Worm (Caenorhabditis elegans) whole organism, L2 larva: ENCODE measurements around the gene flh-1.
"Not testable (repeated sequence)": the region's sequence is repeated elsewhere in the genome, so short reads cannot be mapped to it uniquely, and the experiment has no call there.

Source experiments
- R02D3.7 ChIP-seq: fragments of 150-350 bp; optimal IDR thresholded peaks from 2 replicates; lab custom pipeline; 2014; ENCODE audit warnings: missing biosample characterization, missing genetic modification characterization
- Y55F3AM.14 ChIP-seq: fragments of 200-800 bp; sonication (Bioruptor generic); optimal IDR thresholded peaks from 2 replicates; lab custom pipeline; 2018; ENCODE audit warnings: mild to moderate bottlenecking, missing genetic modification characterization, missing compliant biosample characterization
- ama-1 ChIP-seq: fragments of 150-350 bp; optimal IDR thresholded peaks from 2 replicates; lab custom pipeline; 2018; ENCODE audit warnings: inconsistent platforms
- blmp-1 ChIP-seq: sonication (generic microtip); optimal IDR thresholded peaks from 2 replicates; lab custom pipeline; 2017; ENCODE audit warnings: missing genetic modification characterization, mild to moderate bottlenecking, missing compliant biosample characterization, antibody characterized with exemption, moderate library complexity; ENCODE audit not compliant: insufficient read depth
- ceh-16 ChIP-seq: fragments of 150-350 bp; optimal IDR thresholded peaks from 2 replicates; lab custom pipeline; 2014; ENCODE audit warnings: missing biosample characterization, missing genetic modification characterization
- egl-27 ChIP-seq: sonication (generic microtip); optimal IDR thresholded peaks from 3 replicates; lab custom pipeline; 2017; ENCODE audit warnings: missing biosample characterization, missing genetic modification reagents, missing genetic modification characterization
- elt-1 ChIP-seq: fragments of 150-350 bp; optimal IDR thresholded peaks from 2 replicates; lab custom pipeline; 2014; ENCODE audit warnings: missing biosample characterization, missing genetic modification characterization
- elt-3 ChIP-seq: sonication (generic microtip); optimal IDR thresholded peaks from 2 replicates; lab custom pipeline; 2017; ENCODE audit warnings: missing biosample characterization, missing genetic modification characterization
- lin-11 ChIP-seq: fragments of 150-350 bp; sonication (generic microtip); optimal IDR thresholded peaks from 2 replicates; lab custom pipeline; 2014; ENCODE audit warnings: missing biosample characterization, missing genetic modification characterization, inconsistent platforms, mixed read lengths
- lin-13 ChIP-seq: fragments of 150-350 bp; optimal IDR thresholded peaks from 2 replicates; lab custom pipeline; 2014; ENCODE audit warnings: missing biosample characterization, missing genetic modification reagents, missing genetic modification characterization
- lin-39 ChIP-seq: fragments of 150-350 bp; optimal IDR thresholded peaks from 2 replicates; lab custom pipeline; 2014; ENCODE audit warnings: missing biosample characterization, missing genetic modification reagents, missing genetic modification characterization
- lsy-2 ChIP-seq, 2 experiments: fragments of 150-350 bp in 1 of 2; sonication (generic microtip) in 1 of 2; optimal IDR thresholded peaks; 2 replicates each; lab custom pipeline; 2014 to 2017; ENCODE audit warnings: missing biosample characterization in 2 of 2, missing genetic modification characterization in 2 of 2
- mbf-1 ChIP-seq: sonication (generic microtip); optimal IDR thresholded peaks from 2 replicates; lab custom pipeline; 2017; ENCODE audit warnings: missing biosample characterization, missing genetic modification characterization
- nhr-10 ChIP-seq: sonication (generic microtip); optimal IDR thresholded peaks from 2 replicates; lab custom pipeline; 2017; ENCODE audit warnings: missing biosample characterization, missing genetic modification characterization
- nhr-11 ChIP-seq: fragments of 150-350 bp; optimal IDR thresholded peaks from 2 replicates; lab custom pipeline; 2014; ENCODE audit warnings: missing biosample characterization, missing genetic modification characterization
- nhr-21 ChIP-seq: fragments of 150-350 bp; optimal IDR thresholded peaks from 2 replicates; lab custom pipeline; 2014; ENCODE audit warnings: missing biosample characterization, missing genetic modification characterization
- nhr-23 ChIP-seq: fragments of 150-350 bp; optimal IDR thresholded peaks from 2 replicates; lab custom pipeline; 2014; ENCODE audit warnings: missing biosample characterization, missing genetic modification reagents, missing genetic modification characterization
- nhr-25 ChIP-seq: fragments of 150-350 bp; sonication (generic microtip); optimal IDR thresholded peaks from 3 replicates; lab custom pipeline; 2014; ENCODE audit warnings: missing biosample characterization, missing genetic modification characterization
- nhr-77 ChIP-seq: fragments of 150-350 bp; optimal IDR thresholded peaks from 2 replicates; lab custom pipeline; 2014; ENCODE audit warnings: missing biosample characterization, missing genetic modification characterization
- sem-4 ChIP-seq: fragments of 150-350 bp; optimal IDR thresholded peaks from 2 replicates; lab custom pipeline; 2014; ENCODE audit warnings: missing biosample characterization, missing genetic modification reagents, missing genetic modification characterization
- skn-1 ChIP-seq: sonication (generic microtip); optimal IDR thresholded peaks from 2 replicates; lab custom pipeline; 2017; ENCODE audit warnings: missing biosample characterization, missing genetic modification characterization
- sma-3 ChIP-seq: sonication (generic microtip); optimal IDR thresholded peaks from 2 replicates; lab custom pipeline; 2016; ENCODE audit warnings: missing genetic modification reagents, missing genetic modification characterization, missing compliant biosample characterization
- unc-39 ChIP-seq: fragments of 150-350 bp; optimal IDR thresholded peaks from 2 replicates; lab custom pipeline; 2014; ENCODE audit warnings: missing biosample characterization, missing genetic modification characterization
- unc-55 ChIP-seq: fragments of 150-350 bp; sonication (generic microtip); optimal IDR thresholded peaks from 3 replicates; lab custom pipeline; 2014; ENCODE audit warnings: missing biosample characterization, missing genetic modification reagents, missing genetic modification characterization
- zag-1 ChIP-seq: fragments of 150-350 bp; optimal IDR thresholded peaks from 2 replicates; lab custom pipeline; 2014; ENCODE audit warnings: missing biosample characterization, missing genetic modification characterization
- ztf-4 ChIP-seq: fragments of 150-350 bp; optimal IDR thresholded peaks from 2 replicates; lab custom pipeline; 2014; ENCODE audit warnings: missing biosample characterization, missing genetic modification characterization

flh-1 gene

DNA sequence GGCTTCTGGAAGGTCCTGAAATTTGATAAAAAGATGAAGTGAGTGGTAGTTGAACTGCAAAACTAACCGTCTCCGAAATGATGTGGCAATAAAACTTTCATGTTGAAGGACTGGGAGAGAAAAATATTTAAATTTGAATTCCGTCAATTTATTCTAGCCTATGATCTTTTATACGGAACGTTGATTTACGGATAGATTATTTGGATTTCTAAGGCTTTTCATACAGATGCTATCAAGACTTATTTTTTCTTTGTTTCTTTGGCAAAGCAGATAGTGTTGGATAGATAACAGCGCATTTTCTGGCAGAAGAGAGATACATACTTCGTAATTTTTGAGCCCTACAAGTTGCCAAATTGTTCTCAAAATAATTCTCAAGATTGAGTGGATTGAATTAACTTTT, 39.9 kb upstream of the flh-1 start, which contains the start of gene F49C12.4:
Gene F49C12.4, minus strand, starts transcription at position 101 of the 400 bp plus-strand sequence.
- no peak for TF ChIP-seq lin-11 (tag; lab: Kevin White, UChicago)
- no peak for TF ChIP-seq unc-39
- TF ChIP-seq ama-1 (lab: Kevin White, UChicago) = no peak
- TF ChIP-seq mbf-1 (tag; lab: Kevin White, UChicago) = no peak
- no peak for TF ChIP-seq sem-4 (tag; lab: Kevin White, UChicago)
- TF ChIP-seq R02D3.7 (tag; lab: Kevin White, UChicago) = no peak
- TF ChIP-seq lin-13 (GFP tag; lab: Kevin White, UChicago) = no peak
- TF ChIP-seq ceh-16 (tag; lab: Kevin White, UChicago) = no peak
- TF ChIP-seq blmp-1 (tag; lab: Kevin White, UChicago) = no peak
- no peak for TF ChIP-seq nhr-23 (tag; lab: Kevin White, UChicago)
- TF ChIP-seq, all 48 proteins: peak for 0

DNA sequence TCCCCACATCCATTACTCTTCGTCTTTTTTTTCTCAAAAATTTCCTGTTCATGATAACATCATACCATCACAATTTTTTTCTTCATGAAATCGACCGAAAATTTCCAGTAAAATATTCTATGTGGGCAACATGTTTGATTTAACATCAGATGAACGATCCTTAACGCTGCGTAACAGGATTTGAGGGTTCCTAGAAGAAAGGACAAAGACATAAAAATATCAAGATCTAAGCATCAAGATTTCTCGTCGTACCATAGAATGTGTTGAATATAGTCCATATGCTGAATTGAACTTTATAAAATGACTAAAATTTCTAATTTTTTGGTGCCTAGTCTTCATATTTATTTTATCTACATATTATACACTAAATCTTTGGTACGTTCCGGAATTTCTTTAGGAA, 36.1 kb upstream of the flh-1 start, which contains the start of gene F49C12.3:
Gene F49C12.3, plus strand, starts transcription at position 301 of the 400 bp plus-strand sequence.
- TF ChIP-seq nhr-11 (tag; lab: Kevin White, UChicago) (no peak), unc-55 (GFP tag; lab: Kevin White, UChicago) (no peak), lin-11 (tag; lab: Kevin White, UChicago) (no peak), nhr-10 (tag; lab: Kevin White, UChicago) (no peak)

DNA sequence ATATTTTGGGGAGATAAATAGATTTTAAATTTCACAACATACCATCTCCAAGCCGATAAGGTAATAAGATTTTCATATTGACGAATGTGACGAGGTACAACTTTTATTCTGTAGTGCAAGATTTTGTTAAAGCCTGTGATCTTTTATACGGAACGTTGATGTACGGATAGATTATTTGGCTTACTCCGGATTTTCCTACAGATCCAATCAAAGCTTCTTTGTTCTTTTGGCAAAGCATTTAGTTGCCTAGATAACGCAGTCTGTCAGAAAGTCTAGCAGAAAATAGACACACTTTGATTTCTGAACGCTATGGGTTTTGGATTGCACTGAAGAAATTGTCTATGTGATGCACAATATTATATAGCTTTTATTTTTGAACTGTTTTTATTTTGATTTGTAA, 35.1 kb upstream of the flh-1 start, which contains the start of gene F49C12.2:
Gene F49C12.2, minus strand, starts transcription at position 101 of the 400 bp plus-strand sequence.
- TF ChIP-seq ama-1 (lab: Kevin White, UChicago) = no peak
- TF ChIP-seq nhr-21 (tag; lab: Kevin White, UChicago) = no peak
- TF ChIP-seq ceh-16 (tag; lab: Kevin White, UChicago) = no peak
- no peak for TF ChIP-seq elt-3
- no peak for TF ChIP-seq lin-39 (tag; lab: Kevin White, UChicago)
- TF ChIP-seq nhr-25 (tag; lab: Kevin White, UChicago) = no peak

DNA sequence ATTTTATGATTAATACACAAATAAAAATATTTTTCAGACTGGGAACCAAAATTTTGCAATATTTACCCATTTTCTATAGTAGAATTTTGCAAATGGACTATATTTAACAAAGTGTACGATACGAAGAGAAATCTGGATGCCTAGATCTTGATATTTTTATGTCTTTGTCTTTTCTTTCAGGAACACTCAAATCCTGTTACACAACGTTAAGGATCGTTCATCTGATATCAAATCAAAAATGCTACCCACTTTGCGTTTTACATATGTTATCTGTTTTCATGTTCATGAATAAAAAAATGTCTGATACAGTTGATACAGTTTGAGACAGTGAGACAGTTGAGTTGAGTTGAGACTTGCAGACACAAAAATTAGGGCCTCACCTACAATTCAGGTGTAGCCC, 32.2 kb upstream of the flh-1 start, which contains the start of gene F49C12.1:
Gene F49C12.1, minus strand, starts transcription at position 70 of the 400 bp plus-strand sequence.
- TF ChIP-seq egl-27 (tag; lab: Kevin White, UChicago) = no peak
- TF ChIP-seq zag-1 (tag; lab: Kevin White, UChicago) = no peak
- TF ChIP-seq nhr-77 (tag; lab: Kevin White, UChicago) = no peak
- no peak for TF ChIP-seq sma-3
- no peak for TF ChIP-seq sem-4 (tag; lab: Kevin White, UChicago)
- no peak for TF ChIP-seq lsy-2 (tag; optimal IDR thresholded peaks at IDR 0.05; lab: Kevin White, UChicago)
- no peak for TF ChIP-seq nhr-23 (tag; lab: Kevin White, UChicago)
- TF ChIP-seq ztf-4 (tag; lab: Kevin White, UChicago) = no peak
- no peak for TF ChIP-seq unc-39
- no peak for TF ChIP-seq Y55F3AM.14 (GFP tag; lab: Kevin White, UChicago)

DNA sequence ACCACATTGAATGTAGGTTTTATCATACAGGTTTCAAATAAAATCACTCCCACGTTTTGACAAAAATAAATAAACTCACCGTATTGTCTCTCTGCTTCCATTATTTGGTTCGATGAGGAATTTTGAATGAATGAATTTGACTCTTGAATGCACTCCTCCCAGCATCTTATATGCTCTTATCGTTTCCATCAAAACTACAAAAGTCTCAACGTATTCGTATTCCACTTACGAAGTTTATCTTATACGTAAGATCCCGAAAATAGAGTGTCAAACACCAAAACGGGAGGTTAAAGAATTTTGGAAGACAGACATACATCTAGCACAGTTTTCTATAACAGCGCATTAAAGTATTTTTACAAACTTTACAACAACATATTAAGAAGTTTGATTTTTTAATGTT, 29.8 kb upstream of the flh-1 start, which contains the start of gene nhr-264:
Gene nhr-264, minus strand, starts transcription at position 101 of the 400 bp plus-strand sequence.
- TF ChIP-seq ztf-4 (tag; lab: Kevin White, UChicago); sma-3; skn-1 (tag; lab: Kevin White, UChicago): not testable (repeated sequence)

DNA sequence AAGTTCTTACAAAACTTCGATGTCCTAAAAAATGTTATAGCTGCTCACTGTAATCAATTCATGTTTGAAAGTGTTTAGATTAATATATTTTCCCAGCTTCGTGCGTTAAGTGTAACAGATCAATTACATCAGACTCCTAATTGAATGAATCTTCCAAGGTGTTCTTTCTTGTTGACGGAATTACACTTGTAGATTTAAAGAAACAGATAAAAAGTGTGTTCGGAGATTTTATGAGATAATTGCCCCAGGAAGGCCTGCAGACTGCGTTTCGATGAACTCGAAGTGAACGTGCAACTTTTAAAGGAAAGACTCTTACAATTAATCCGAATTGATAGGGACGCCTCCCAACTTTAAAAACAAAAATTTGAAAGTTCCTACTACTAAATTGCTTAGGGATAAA, 25.6 kb upstream of the flh-1 start:
- TF ChIP-seq elt-1 (tag; lab: Kevin White, UChicago) = peak; percentile 73
- no peak for TF ChIP-seq unc-39

DNA sequence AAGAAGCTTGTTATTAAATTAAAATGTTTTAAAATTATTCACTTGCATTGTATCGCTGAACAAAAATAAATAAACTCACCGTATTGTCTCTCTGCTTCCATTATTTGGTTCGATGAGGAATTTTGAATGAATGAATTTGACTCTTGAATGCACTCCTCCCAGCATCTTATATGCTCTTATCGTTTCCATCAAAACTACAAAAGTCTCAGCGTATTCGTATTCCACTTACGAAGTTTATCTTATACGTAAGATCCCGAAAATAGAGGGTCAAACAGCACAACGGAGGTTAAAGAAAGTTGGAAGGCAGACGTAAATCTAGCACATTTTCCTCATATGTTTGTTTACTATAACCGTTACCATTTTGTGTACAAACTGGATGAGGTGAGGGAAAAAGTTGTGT, 22.2 kb upstream of the flh-1 start, which contains the start of gene nhr-267:
Gene nhr-267, minus strand, starts transcription at position 101 of the 400 bp plus-strand sequence.
- not testable (repeated sequence) for TF ChIP-seq lin-39, elt-1, egl-27 (tag; lab: Kevin White, UChicago)
